Worm (Caenorhabditis elegans): Measurements from ENCODE around the gene ubc-17.

DNA sequence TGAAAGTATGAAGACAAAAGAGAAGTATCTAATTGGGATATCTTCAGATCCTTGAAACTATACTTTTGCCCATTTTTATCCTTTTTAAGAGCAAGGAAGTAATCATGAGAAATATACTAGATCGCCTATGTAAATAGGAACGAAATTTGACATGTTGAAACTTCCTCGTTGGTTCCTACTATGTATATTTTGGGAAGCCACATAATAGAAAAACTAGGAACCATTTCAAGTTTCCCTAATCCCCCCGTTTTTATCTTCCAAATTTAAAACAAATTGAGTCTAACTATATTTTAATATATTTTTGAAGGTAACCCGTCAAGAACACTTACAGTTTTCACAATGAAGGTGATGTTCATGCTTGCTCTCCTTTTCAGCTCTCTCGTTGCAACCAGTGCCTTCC lies 21.6 kb upstream of the ubc-17 start, which contains the start of gene flp-26:
- no peak for TF ChIP-seq lsy-2 (tag; optimal IDR thresholded peaks at IDR 0.05)
- no peak for TF ChIP-seq cnd-1 (tag; optimal IDR thresholded peaks at IDR 0.05)
- TF ChIP-seq ham-2 (GFP tag; optimal IDR thresholded peaks at IDR 0.05) = no peak
- TF ChIP-seq nhr-76 (tag; optimal IDR thresholded peaks at IDR 0.05) = no peak
- TF ChIP-seq pha-4 (tag; optimal IDR thresholded peaks at IDR 0.05) = no peak
- TF ChIP-seq elt-3 (tag; optimal IDR thresholded peaks at IDR 0.05) = no peak
- no peak for TF ChIP-seq snpc-4 (tag; optimal IDR thresholded peaks at IDR 0.05)
- TF ChIP-seq mab-5 (tag; optimal IDR thresholded peaks at IDR 0.05) = no peak
- no peak for TF ChIP-seq bed-3 (GFP tag; optimal IDR thresholded peaks at IDR 0.05)
- TF ChIP-seq sptf-1 (tag; optimal IDR thresholded peaks at IDR 0.05) = no peak
- TF ChIP-seq ztf-11 (tag; optimal IDR thresholded peaks at IDR 0.05) = no peak
- no peak for TF ChIP-seq tbx-8 (GFP tag; optimal IDR thresholded peaks at IDR 0.05)
- no peak for TF ChIP-seq nhr-28 (tag; optimal IDR thresholded peaks at IDR 0.05)
